Fruit fly (Drosophila melanogaster): ENCODE results near the gene Eogt.

Eogt gene

DNA sequence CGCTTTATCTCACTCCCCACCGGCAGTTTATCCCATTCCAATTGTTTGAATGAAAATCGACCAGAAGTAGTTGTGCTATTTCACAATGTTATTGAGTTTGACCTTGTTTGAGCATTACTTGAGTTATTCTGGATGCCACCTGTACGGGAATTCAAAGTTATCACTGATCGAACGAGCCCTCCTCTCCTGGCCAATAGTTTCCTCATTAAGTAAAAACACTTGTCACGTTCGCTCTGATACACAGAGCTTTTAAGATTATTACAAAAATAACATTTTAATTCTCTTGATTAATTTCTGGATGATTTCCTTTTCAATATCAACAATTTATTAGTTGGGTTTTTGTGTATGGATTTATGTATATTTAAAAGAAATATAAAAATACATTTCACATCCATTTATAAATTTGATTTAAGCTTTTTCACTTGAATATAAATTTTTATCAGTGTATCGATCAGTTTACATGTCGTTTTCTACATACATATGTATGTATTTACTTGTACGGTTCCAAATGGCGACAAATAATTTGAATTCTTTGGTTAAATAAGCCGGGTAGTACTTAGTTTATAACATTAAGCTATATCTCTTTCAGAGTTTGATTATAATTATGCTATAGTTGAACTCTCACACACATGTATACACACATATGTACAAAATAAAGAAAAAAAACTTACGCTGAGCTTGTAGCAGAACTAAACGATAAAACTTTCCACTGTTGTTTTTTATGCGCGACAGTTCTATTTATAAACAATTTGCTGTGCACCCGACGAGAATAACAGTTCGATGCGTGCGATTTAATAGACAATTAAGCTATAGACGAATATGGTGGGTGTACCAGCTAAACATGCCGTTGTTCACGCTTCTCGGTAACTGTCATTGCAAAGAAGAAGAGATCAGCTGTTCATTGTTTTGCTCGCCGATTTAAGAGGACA lies 6.8 kb upstream of the Eogt start, which contains the start of the genes CG3609 and CG15390 (continued):
- TF ChIP-seq inv (GFP tag; IDR thresholded peaks at IDR 0.05; ENCODE audit: partially characterized antibody): no peak
- TF ChIP-seq CG16815 (GFP tag; optimal IDR thresholded peaks at IDR 0.05): peak; percentile 48
- TF ChIP-seq vfl (GFP tag; optimal IDR thresholded peaks at IDR 0.05): peak; percentile 91
- peak; percentile 3 for TF ChIP-seq odd (GFP tag; optimal IDR thresholded peaks at IDR 0.05)
- no peak for TF ChIP-seq CG4360 (GFP tag; IDR thresholded peaks at IDR 0.05)
- TF ChIP-seq CG12769 (tag; optimal IDR thresholded peaks at IDR 0.05): peak; percentile 94
- TF ChIP-seq CG34376 (GFP tag; optimal IDR thresholded peaks at IDR 0.05): peak; percentile 88
- TF ChIP-seq CG11456 (GFP tag; IDR thresholded peaks at IDR 0.05): peak; percentile 96
- TF ChIP-seq ewg (GFP tag; optimal IDR thresholded peaks at IDR 0.05): peak; percentile 45
- TF ChIP-seq CG2120 (GFP tag; optimal IDR thresholded peaks at IDR 0.05): peak; percentile 96
- TF ChIP-seq CG12155 (GFP tag; optimal IDR thresholded peaks at IDR 0.05): peak; percentile 86
- peak; percentile 40; the same call in 1 of the 2 replicates for TF ChIP-seq bbx (GFP tag; IDR thresholded peaks at IDR 0.05; ENCODE audit: partially characterized antibody)
- TF ChIP-seq CG2116 (GFP tag; optimal IDR thresholded peaks at IDR 0.05): peak; percentile 46
- peak; percentile 69 for TF ChIP-seq wek (GFP tag; optimal IDR thresholded peaks at IDR 0.05)
- no peak for TF ChIP-seq danr (GFP tag; IDR thresholded peaks at IDR 0.05)
- TF ChIP-seq CG2712 (tag; optimal IDR thresholded peaks at IDR 0.05): peak; percentile 64
- TF ChIP-seq repo (GFP tag; optimal IDR thresholded peaks at IDR 0.05): peak; percentile 74
- TF ChIP-seq E2f1 (GFP tag; IDR thresholded peaks at IDR 0.05): peak; percentile 54
- TF ChIP-seq D19B (GFP tag; optimal IDR thresholded peaks at IDR 0.05): no peak
- TF ChIP-seq Dp (GFP tag; optimal IDR thresholded peaks at IDR 0.05): peak; percentile 25
- TF ChIP-seq Neu2 (GFP tag; optimal IDR thresholded peaks at IDR 0.05; ENCODE audit: borderline replicate concordance): no peak
- TF ChIP-seq CG9437 (GFP tag; optimal IDR thresholded peaks at IDR 0.05): peak; percentile 56
- TF ChIP-seq CG17385 (GFP tag; optimal IDR thresholded peaks at IDR 0.05): peak; percentile 99
- TF ChIP-seq CG13775 (GFP tag; optimal IDR thresholded peaks at IDR 0.05): peak; percentile 41
- TF ChIP-seq YL-1 (GFP tag; optimal IDR thresholded peaks at IDR 0.05): peak; percentile 62
- TF ChIP-seq tx (GFP tag; optimal IDR thresholded peaks at IDR 0.05): peak; percentile 81
- no peak for TF ChIP-seq Doc2 (GFP tag; IDR thresholded peaks at IDR 0.05)
- TF ChIP-seq Six4 (GFP tag; optimal IDR thresholded peaks at IDR 0.05): peak; percentile 64
- peak; percentile 21 for TF ChIP-seq CG33557 (GFP tag; optimal IDR thresholded peaks at IDR 0.05)
- TF ChIP-seq peb (GFP tag; IDR thresholded peaks at IDR 0.05): 0 out of 2 replicates have a peak, but pooled peaks have one; percentile 14
- peak; percentile 66 for TF ChIP-seq CG2678 (tag; optimal IDR thresholded peaks at IDR 0.05)
- peak; percentile 72 for TF ChIP-seq Max (GFP tag; optimal IDR thresholded peaks at IDR 0.05)
- peak; percentile 72 for TF ChIP-seq CG7987 (GFP tag; optimal IDR thresholded peaks at IDR 0.05)
- TF ChIP-seq CG1603 (tag; optimal IDR thresholded peaks at IDR 0.05): peak; percentile 87
- TF ChIP-seq Ets97D (GFP tag; optimal IDR thresholded peaks at IDR 0.05): peak; percentile 83
- TF ChIP-seq CG4854 (GFP tag; optimal IDR thresholded peaks at IDR 0.05): peak; percentile 73
- TF ChIP-seq Kr (GFP tag; optimal IDR thresholded peaks at IDR 0.05): no peak
- TF ChIP-seq CG10462 (GFP tag; optimal IDR thresholded peaks at IDR 0.05): peak; percentile 81
- peak; percentile 64 for TF ChIP-seq tgo (GFP tag; IDR thresholded peaks at IDR 0.05)
- TF ChIP-seq CG12391 (tag; optimal IDR thresholded peaks at IDR 0.05): peak; percentile 78
- peak; percentile 92 for TF ChIP-seq Gug (GFP tag; IDR thresholded peaks at IDR 0.05)
- TF ChIP-seq Taf1 (GFP tag; IDR thresholded peaks at IDR 0.05): peak; percentile 47
- peak in 1 of 2 experiments; percentile 75 for TF ChIP-seq Eip74EF (GFP tag; optimal IDR thresholded peaks at IDR 0.05)
- peak; percentile 61 for TF ChIP-seq CG15696 (tag; optimal IDR thresholded peaks at IDR 0.05)
- no peak for TF ChIP-seq CG15011 (GFP tag; optimal IDR thresholded peaks at IDR 0.05)
- peak; percentile 39 for TF ChIP-seq Oaz (GFP tag; IDR thresholded peaks at IDR 0.05)
- peak; percentile 76 for TF ChIP-seq CG31388 (GFP tag; optimal IDR thresholded peaks at IDR 0.05)
- TF ChIP-seq CG17829 (tag; optimal IDR thresholded peaks at IDR 0.05): peak; percentile 49

All from whole organism, embryonic.